In genomic region chr3R:15974235-15974634, dm6 we compare ENCODE assay signal across 1 fruit fly cellular context.
TF ChIP-seq lines count a peak whose summit lies in the region.

No protein-coding gene starts in this region.

TF ChIP-seq in whole organism, embryonic, 481 proteins besides CTCF, POLR2A, EP300 and RAD21 (continued from another document):
- no peak for TF ChIP-seq Dref (GFP tag; IDR thresholded peaks at IDR 0.05; lab: Robert Waterston, UW)
- TF ChIP-seq Doc3 (GFP tag; IDR thresholded peaks at IDR 0.05; lab: Robert Waterston, UW; ENCODE audit: partially characterized antibody): no peak
- peak; percentile 89 for TF ChIP-seq CG17359 (tag; optimal IDR thresholded peaks at IDR 0.05; lab: Kevin White, UChicago)
- peak; percentile 76 to 84 for TF ChIP-seq bsh (GFP tag; optimal IDR thresholded peaks at IDR 0.05; lab: Kevin White, UChicago)
- TF ChIP-seq stwl (tag; optimal IDR thresholded peaks at IDR 0.05; lab: Kevin White, UChicago): no peak
- TF ChIP-seq cad (GFP tag; optimal IDR thresholded peaks at IDR 0.05; lab: Kevin White, UChicago): no peak
- no peak for TF ChIP-seq ftz-f1 (GFP tag; optimal IDR thresholded peaks at IDR 0.05; lab: Kevin White, UChicago)
- TF ChIP-seq CG1233 (GFP tag; optimal IDR thresholded peaks at IDR 0.05; lab: Kevin White, UChicago): peak; percentile 71
- TF ChIP-seq CG12155 (GFP tag; optimal IDR thresholded peaks at IDR 0.05; lab: Kevin White, UChicago): peak; percentile 70
- peak; percentile 62 for TF ChIP-seq CG10274 (GFP tag; optimal IDR thresholded peaks at IDR 0.05; lab: Kevin White, UChicago)
- TF ChIP-seq her (GFP tag; optimal IDR thresholded peaks at IDR 0.05; lab: Kevin White, UChicago): peak; percentile 76
- peak; percentile 70 for TF ChIP-seq maf-S (GFP tag; optimal IDR thresholded peaks at IDR 0.05; lab: Kevin White, UChicago)
- TF ChIP-seq sens-2 (GFP tag; IDR thresholded peaks at IDR 0.05; lab: Robert Waterston, UW): no peak
- TF ChIP-seq Sox102F (GFP tag; optimal IDR thresholded peaks at IDR 0.05; lab: Kevin White, UChicago): peak; percentile 90
- TF ChIP-seq chn (GFP tag; optimal IDR thresholded peaks at IDR 0.05; lab: Kevin White, UChicago): peak; percentile 64
- TF ChIP-seq vfl (GFP tag; optimal IDR thresholded peaks at IDR 0.05; lab: Kevin White, UChicago): peak; percentile 32
- TF ChIP-seq gro (GFP tag; optimal IDR thresholded peaks at IDR 0.05; lab: Kevin White, UChicago): peak; percentile 64
